Worm (Caenorhabditis elegans): ENCODE data around the gene R07B7.6.

Gene R07B7.6

DNA sequence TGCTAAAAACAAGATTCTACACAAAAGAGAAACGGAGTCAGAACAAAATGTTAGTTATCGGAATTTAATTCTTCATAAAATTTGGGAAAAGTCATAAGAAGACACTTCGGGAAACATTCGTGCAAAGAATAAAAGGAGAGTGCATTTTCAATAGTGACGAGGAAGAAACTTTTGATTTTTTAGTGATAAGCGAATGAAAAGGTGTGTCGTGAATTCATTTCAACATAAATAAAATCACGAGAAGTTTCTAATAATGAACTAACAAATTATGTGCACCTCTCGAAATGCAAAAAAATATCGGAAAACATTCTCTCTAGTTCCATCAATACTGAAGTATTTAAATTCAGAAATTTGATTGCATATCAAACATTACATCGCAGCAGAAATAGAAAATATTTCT lies 1.2 kb upstream of the R07B7.6 start:
- no peak for TF ChIP-seq sem-4 (tag; optimal IDR thresholded peaks at IDR 0.05)
- peak; percentile 40 for TF ChIP-seq skn-1 (tag; optimal IDR thresholded peaks at IDR 0.05)
- TF ChIP-seq gmeb-1 (tag; optimal IDR thresholded peaks at IDR 0.05): peak; percentile 20
- TF ChIP-seq lin-11 (tag; optimal IDR thresholded peaks at IDR 0.05): no peak
- peak; percentile 56 for TF ChIP-seq fos-1 (tag; optimal IDR thresholded peaks at IDR 0.05)
- peak; percentile 0 for TF ChIP-seq crh-2 (tag; optimal IDR thresholded peaks at IDR 0.05)

DNA sequence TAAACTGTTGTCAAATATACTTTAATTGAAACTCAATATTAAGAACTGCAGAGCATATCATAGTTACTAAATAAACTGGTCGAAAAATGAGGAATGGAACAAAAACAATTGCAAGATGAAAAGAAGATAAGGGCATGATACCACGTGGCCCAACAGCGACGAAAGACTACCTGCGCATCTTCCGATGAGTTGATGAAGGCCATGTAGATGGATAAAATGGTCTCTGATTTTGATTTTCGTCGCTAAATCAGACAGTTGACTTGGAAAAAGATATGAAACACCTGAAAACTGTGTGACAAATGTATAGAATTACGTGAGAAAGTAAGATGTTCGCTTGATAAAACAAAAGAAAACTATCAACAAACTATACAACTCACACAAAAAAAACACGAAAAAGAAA lies 3.3 kb downstream of the R07B7.6 start:
- TF ChIP-seq R02D3.7 (tag; optimal IDR thresholded peaks at IDR 0.05): no peak
- TF ChIP-seq ceh-82 (tag; optimal IDR thresholded peaks at IDR 0.05): no peak
- TF ChIP-seq nhr-237 (tag; optimal IDR thresholded peaks at IDR 0.05): no peak
- no peak for TF ChIP-seq F13H6.1 (tag; optimal IDR thresholded peaks at IDR 0.05)
- TF ChIP-seq ZK546.5 (tag; optimal IDR thresholded peaks at IDR 0.05): no peak
- peak; percentile 60 for TF ChIP-seq sma-9 (GFP tag; optimal IDR thresholded peaks at IDR 0.05)
- TF ChIP-seq sma-9 (tag; optimal IDR thresholded peaks at IDR 0.05): no peak
- TF ChIP-seq mdl-1 (tag; optimal IDR thresholded peaks at IDR 0.05): peak; percentile 27 to 34
- peak; percentile 44 for TF ChIP-seq nhr-25 (tag; optimal IDR thresholded peaks at IDR 0.05)
- TF ChIP-seq crh-2 (tag; optimal IDR thresholded peaks at IDR 0.05): peak; percentile 43
- TF ChIP-seq nhr-21 (tag; optimal IDR thresholded peaks at IDR 0.05): peak; percentile 54
- peak; percentile 43 for TF ChIP-seq blmp-1 (tag; optimal IDR thresholded peaks at IDR 0.05; ENCODE audit: insufficient read depth)
- TF ChIP-seq lin-13 (GFP tag; optimal IDR thresholded peaks at IDR 0.05): no peak
- peak; percentile 34 for TF ChIP-seq nhr-129 (tag; optimal IDR thresholded peaks at IDR 0.05)
- TF ChIP-seq fos-1 (tag; optimal IDR thresholded peaks at IDR 0.05): peak; percentile 33
- no peak for TF ChIP-seq ceh-16 (tag; optimal IDR thresholded peaks at IDR 0.05)
- peak; percentile 29 for TF ChIP-seq sma-3 (GFP tag; optimal IDR thresholded peaks at IDR 0.05)
- TF ChIP-seq sem-4 (tag; optimal IDR thresholded peaks at IDR 0.05): no peak

DNA sequence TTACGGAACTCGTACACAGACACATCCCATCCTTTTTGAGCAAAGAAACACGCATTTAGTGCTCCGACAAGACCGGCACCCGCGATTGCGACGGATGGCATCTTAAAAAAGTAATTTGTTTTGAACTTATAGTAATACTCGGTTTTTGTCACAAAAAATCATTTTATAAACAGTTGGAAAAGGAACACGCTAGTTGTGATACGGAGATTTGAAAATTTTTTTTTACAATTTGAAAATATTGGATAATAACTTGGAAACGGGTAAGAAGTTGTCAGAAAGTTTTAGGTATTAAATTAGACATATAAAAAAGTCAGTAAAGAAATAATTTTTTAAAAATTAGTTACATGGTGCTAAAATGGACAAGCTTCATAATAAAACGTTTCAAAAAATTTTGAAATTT lies 4.4 kb downstream of the R07B7.6 start, which contains the start of gene kmo-1:
Gene kmo-1 (minus strand): TSS at position 101 of the 400 bp plus-strand sequence.
- no peak for TF ChIP-seq lin-39 (tag; optimal IDR thresholded peaks at IDR 0.05)
- TF ChIP-seq Y55F3AM.14 (GFP tag; optimal IDR thresholded peaks at IDR 0.05): no peak
- no peak for TF ChIP-seq ztf-11 (tag; optimal IDR thresholded peaks at IDR 0.05)
- TF ChIP-seq nhr-6 (tag; optimal IDR thresholded peaks at IDR 0.05): no peak
- TF ChIP-seq F13H6.1 (tag; optimal IDR thresholded peaks at IDR 0.05): no peak
- no peak for TF ChIP-seq blmp-1 (tag; optimal IDR thresholded peaks at IDR 0.05; ENCODE audit: insufficient read depth)
- TF ChIP-seq C34F6.9 (tag; optimal IDR thresholded peaks at IDR 0.05): no peak
- TF ChIP-seq mab-5 (tag; optimal IDR thresholded peaks at IDR 0.05): no peak
- no peak for TF ChIP-seq R02D3.7 (tag; optimal IDR thresholded peaks at IDR 0.05)
- no peak for TF ChIP-seq elt-3 (tag; optimal IDR thresholded peaks at IDR 0.05)
- TF ChIP-seq ztf-4 (tag; optimal IDR thresholded peaks at IDR 0.05): no peak
- no peak for TF ChIP-seq lin-13 (GFP tag; optimal IDR thresholded peaks at IDR 0.05)
- TF ChIP-seq nhr-25 (tag; optimal IDR thresholded peaks at IDR 0.05): no peak
- no peak for TF ChIP-seq nhr-77 (tag; optimal IDR thresholded peaks at IDR 0.05)

DNA sequence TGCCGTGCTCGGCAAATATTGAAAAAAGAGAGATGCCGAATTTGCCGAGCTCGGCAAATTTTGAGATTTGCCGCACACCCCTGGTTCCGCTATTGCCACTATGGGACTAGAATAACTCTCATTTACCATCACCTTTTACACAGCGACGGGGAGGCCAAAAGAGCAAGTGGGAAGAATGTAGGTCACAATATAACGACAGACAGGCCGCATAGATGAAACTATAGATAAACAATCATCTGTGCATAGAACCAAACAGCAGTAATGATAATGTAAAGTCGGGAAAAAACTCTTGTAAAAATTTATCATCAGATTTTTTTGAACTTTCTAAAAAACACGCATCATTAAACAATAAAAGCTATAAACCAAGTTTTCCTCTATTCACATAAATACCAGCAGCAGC lies 6.3 kb downstream of the R07B7.6 start, which contains the start of gene kmo-2:
Gene kmo-2 (minus strand): TSS at position 101 of the 400 bp plus-strand sequence.
- TF ChIP-seq elt-3 (tag; optimal IDR thresholded peaks at IDR 0.05): no peak
- no peak for TF ChIP-seq nhr-11 (tag; optimal IDR thresholded peaks at IDR 0.05)
- TF ChIP-seq lin-11 (tag; optimal IDR thresholded peaks at IDR 0.05): no peak
- no peak for TF ChIP-seq dmd-4 (tag; optimal IDR thresholded peaks at IDR 0.05)
- no peak for TF ChIP-seq unc-62 (GFP tag; optimal IDR thresholded peaks at IDR 0.05)
- no peak for TF ChIP-seq lin-39 (tag; optimal IDR thresholded peaks at IDR 0.05)
- no peak for TF ChIP-seq nhr-6 (tag; optimal IDR thresholded peaks at IDR 0.05)
- TF ChIP-seq nhr-25 (tag; optimal IDR thresholded peaks at IDR 0.05): no peak
- TF ChIP-seq nhr-10 (tag; optimal IDR thresholded peaks at IDR 0.05): no peak
- no peak for TF ChIP-seq lsy-2 (tag; optimal IDR thresholded peaks at IDR 0.05)

DNA sequence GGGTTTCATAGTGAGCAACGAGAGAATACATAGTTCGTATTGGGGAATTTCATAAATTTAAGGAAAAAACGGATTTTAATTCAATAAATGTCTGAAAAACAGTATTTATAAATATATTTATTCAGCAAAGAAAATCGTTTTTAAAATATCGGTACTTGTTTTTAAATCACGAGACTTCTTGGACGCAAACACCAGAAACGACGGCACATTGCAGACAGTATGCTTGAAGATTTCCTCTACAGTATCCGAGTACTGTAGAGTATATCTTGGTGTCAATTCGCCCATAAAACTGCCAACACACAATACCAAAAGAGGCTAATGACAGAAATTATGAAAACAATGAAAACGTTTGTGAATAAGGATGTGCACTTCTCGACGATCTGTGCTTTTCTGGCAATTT lies 8.9 kb downstream of the R07B7.6 start:
- TF ChIP-seq fos-1 (tag; optimal IDR thresholded peaks at IDR 0.05) (no peak), nhr-129 (tag; optimal IDR thresholded peaks at IDR 0.05) (peak; percentile 30), sma-3 (GFP tag; optimal IDR thresholded peaks at IDR 0.05) (peak; percentile 1), ama-1 (optimal IDR thresholded peaks at IDR 0.05) (no peak), C34F6.9 (tag; optimal IDR thresholded peaks at IDR 0.05) (peak; percentile 19), lin-13 (GFP tag; optimal IDR thresholded peaks at IDR 0.05) (peak; percentile 42), unc-55 (GFP tag; optimal IDR thresholded peaks at IDR 0.05) (peak; percentile 43), lsy-2 (tag; optimal IDR thresholded peaks at IDR 0.05) (peak in 1 of 2 experiments; percentile 59)
